Worm (Caenorhabditis elegans) whole organism, L4 larva: ENCODE data around the gene dao-6.

Experiments used
- arid-1 ChIP-seq: fragments of 200-800 bp; sonication (Bioruptor generic); conservative IDR thresholded peaks from 2 replicates; pipeline ENCODE4 v1.3.6; 2022; ENCODE audit warnings: missing genetic modification reagents, missing genetic modification characterization, missing compliant biosample characterization
- mdl-1 ChIP-seq, 2 experiments: fragments of 150-350 bp in 1 of 2; sonication (generic microtip) in 1 of 2; optimal IDR thresholded peaks; 2 replicates each; lab custom pipeline; 2014 to 2017; ENCODE audit warnings: missing biosample characterization in 2 of 2, missing genetic modification characterization in 2 of 2
- zfp-3 ChIP-seq: fragments of 200-800 bp; sonication (Bioruptor generic); conservative IDR thresholded peaks from 2 replicates; pipeline ENCODE4 v1.3.6; 2022; ENCODE audit warnings: missing genetic modification reagents, missing genetic modification characterization, missing compliant biosample characterization

DNA sequence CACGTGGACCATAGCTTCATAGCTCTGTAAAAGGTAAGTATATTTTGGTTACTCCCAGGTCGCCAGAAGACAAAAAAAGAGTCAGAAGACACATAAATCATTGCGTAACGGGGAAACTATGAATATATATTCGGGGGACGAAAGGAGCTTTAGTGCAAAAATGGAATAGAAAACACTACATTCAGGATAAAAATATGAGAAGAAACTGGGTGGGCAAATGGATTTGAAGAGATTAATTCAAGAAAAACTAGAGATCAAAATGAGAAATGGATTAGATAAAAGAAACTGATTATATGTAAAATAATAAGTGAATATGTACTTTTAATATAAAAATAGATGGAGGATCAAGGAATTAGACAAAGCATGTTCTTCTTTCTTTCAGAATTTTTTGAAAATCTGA is 8.6 kb downstream of the dao-6 start, which contains the start of gene C07A9.12:
- TF ChIP-seq mdl-1 (tag; optimal IDR thresholded peaks at IDR 0.05; lab: Kevin White, UChicago) = no peak
- TF ChIP-seq arid-1 (GFP tag; lab: Robert Waterston, UW) = no peak
- no peak for TF ChIP-seq zfp-3 (GFP tag; lab: Robert Waterston, UW)
